Worm (Caenorhabditis elegans) whole organism, L1 larva: ENCODE measurements around the gene R10H1.1.

Experiments
- C16A3.4 ChIP-seq: fragments of 150-350 bp; optimal IDR thresholded peaks from 2 replicates; lab custom pipeline; 2014; ENCODE audit warnings: missing biosample characterization, missing genetic modification characterization
- F16B12.6 ChIP-seq: fragments of 150-350 bp; optimal IDR thresholded peaks from 2 replicates; lab custom pipeline; 2014; ENCODE audit warnings: missing biosample characterization, missing genetic modification characterization
- alr-1 ChIP-seq: fragments of 200-800 bp; sonication (Bioruptor generic); optimal IDR thresholded peaks from 2 replicates; lab custom pipeline; 2018; ENCODE audit warnings: borderline replicate concordance, mild to moderate bottlenecking, missing genetic modification characterization, missing compliant biosample characterization
- aly-2 ChIP-seq: fragments of 150-350 bp; optimal IDR thresholded peaks from 2 replicates; lab custom pipeline; 2014; ENCODE audit warnings: missing biosample characterization, missing genetic modification characterization
- blmp-1 ChIP-seq: fragments of 150-350 bp; optimal IDR thresholded peaks from 2 replicates; lab custom pipeline; 2014; ENCODE audit warnings: missing biosample characterization, missing genetic modification characterization
- ceh-82 ChIP-seq, 3 experiments: fragments of 150-350 bp in 1 of 3; sonication (generic microtip) in 2 of 3; optimal IDR thresholded peaks; 2 replicates each; lab custom pipeline; 2014 to 2017; ENCODE audit warnings: missing biosample characterization in 3 of 3, missing genetic modification characterization in 3 of 3
- ceh-88 ChIP-seq: fragments of 200-800 bp; sonication (Bioruptor generic); IDR thresholded peaks from 2 replicates; pipeline ENCODE4 v1.3.6; 2022; ENCODE audit warnings: missing genetic modification characterization, missing compliant biosample characterization
- ceh-90 ChIP-seq: sonication (generic microtip); optimal IDR thresholded peaks from 2 replicates; lab custom pipeline; 2016; ENCODE audit warnings: missing genetic modification characterization, missing compliant biosample characterization
- ces-1 ChIP-seq: fragments of 150-350 bp; optimal IDR thresholded peaks from 2 replicates; lab custom pipeline; 2014; ENCODE audit warnings: missing biosample characterization, missing genetic modification reagents, missing genetic modification characterization
- dpl-1 ChIP-seq, 3 experiments: fragments of 150-350 bp in 2 of 3; sonication (generic microtip) in 1 of 3; optimal IDR thresholded peaks; 2 replicates each; lab custom pipeline; 2014 to 2017; ENCODE audit warnings: missing biosample characterization in 3 of 3, missing genetic modification characterization in 3 of 3, missing genetic modification reagents in 3 of 3
- efl-1 ChIP-seq, 4 experiments: fragments of 150-350 bp; optimal IDR thresholded peaks in 3 of 4; peaks in 1 of 4; 1 replicate in 1 of 4; 2 replicates in 3 of 4; lab custom pipeline; 2014; ENCODE audit warnings: missing biosample characterization in 2 of 4, missing genetic modification characterization in 2 of 4, missing genetic modification reagents in 2 of 4
- egl-13 ChIP-seq: sonication (generic microtip); optimal IDR thresholded peaks from 2 replicates; lab custom pipeline; 2016; ENCODE audit warnings: missing genotype, missing genetic modification reagents, missing genetic modification characterization, missing compliant biosample characterization
- elt-3 ChIP-seq, 6 experiments: fragments of 150-350 bp in 1 of 6; sonication (generic microtip); optimal IDR thresholded peaks; 2 replicates each; lab custom pipeline; 2017 to 2018; ENCODE audit warnings: missing biosample characterization in 6 of 6, missing genetic modification characterization in 6 of 6, inconsistent platforms in 1 of 6
- ets-5 ChIP-seq: fragments of 200-800 bp; sonication (Bioruptor generic); IDR thresholded peaks from 2 replicates; pipeline ENCODE4 v1.3.6; 2022; ENCODE audit warnings: missing genetic modification characterization, missing compliant biosample characterization
- fkh-10 ChIP-seq: sonication (generic microtip); optimal IDR thresholded peaks from 2 replicates; lab custom pipeline; 2017; ENCODE audit warnings: missing biosample characterization, missing genetic modification reagents, missing genetic modification characterization
- grh-1 ChIP-seq: fragments of 200-800 bp; sonication (Bioruptor generic); IDR thresholded peaks from 2 replicates; pipeline ENCODE4 v1.3.6; 2022; ENCODE audit warnings: missing genetic modification reagents, missing genetic modification characterization, missing compliant biosample characterization
- hpl-2 ChIP-seq: fragments of 150-350 bp; optimal IDR thresholded peaks from 2 replicates; lab custom pipeline; 2014; ENCODE audit warnings: missing biosample characterization, missing genetic modification reagents, missing genetic modification characterization
- jun-1 ChIP-seq: fragments of 150-350 bp; optimal IDR thresholded peaks from 2 replicates; lab custom pipeline; 2014; ENCODE audit warnings: missing biosample characterization, missing genetic modification reagents, missing genetic modification characterization
- lin-14 ChIP-seq: fragments of 200-800 bp; sonication (Bioruptor generic); optimal IDR thresholded peaks from 2 replicates; lab custom pipeline; 2018; ENCODE audit warnings: mild to moderate bottlenecking, missing genetic modification characterization, moderate library complexity, missing compliant biosample characterization
- lin-15B ChIP-seq: fragments of 150-350 bp; sonication (generic microtip); optimal IDR thresholded peaks from 3 replicates; lab custom pipeline; 2014; ENCODE audit warnings: missing biosample characterization, missing genetic modification characterization
- lin-35 ChIP-seq, 2 experiments: fragments of 150-350 bp; optimal IDR thresholded peaks; 2 replicates each; lab custom pipeline; 2014; ENCODE audit warnings: missing biosample characterization in 2 of 2, missing genetic modification characterization in 2 of 2, missing genetic modification reagents in 2 of 2
- lsy-2 ChIP-seq, 2 experiments: fragments of 150-350 bp; optimal IDR thresholded peaks; 2 replicates each; lab custom pipeline; 2014; ENCODE audit warnings: missing biosample characterization in 2 of 2, missing genetic modification characterization in 2 of 2
- mab-9 ChIP-seq: fragments of 200-800 bp; sonication (Bioruptor generic); IDR thresholded peaks from 2 replicates; pipeline ENCODE4 v1.3.6; 2022; ENCODE audit warnings: missing genetic modification reagents, missing genetic modification characterization, missing compliant biosample characterization
- mep-1 ChIP-seq: fragments of 150-350 bp; optimal IDR thresholded peaks from 2 replicates; lab custom pipeline; 2014; ENCODE audit warnings: missing biosample characterization, missing genetic modification characterization
- nhr-19 ChIP-seq: fragments of 200-800 bp; sonication (Bioruptor generic); conservative IDR thresholded peaks from 2 replicates; pipeline ENCODE4 v1.3.6; 2022; ENCODE audit warnings: missing genetic modification characterization, missing compliant biosample characterization
- nhr-20 ChIP-seq: sonication (generic microtip); optimal IDR thresholded peaks from 2 replicates; lab custom pipeline; 2016; ENCODE audit warnings: mild to moderate bottlenecking, missing genetic modification characterization, missing compliant biosample characterization
- nhr-47 ChIP-seq: sonication (generic microtip); optimal IDR thresholded peaks from 2 replicates; lab custom pipeline; 2016; ENCODE audit warnings: mild to moderate bottlenecking, missing genetic modification characterization, moderate library complexity, missing compliant biosample characterization
- nhr-71 ChIP-seq: sonication (generic microtip); optimal IDR thresholded peaks from 2 replicates; lab custom pipeline; 2016; ENCODE audit warnings: mild to moderate bottlenecking, missing genetic modification characterization, moderate library complexity, missing compliant biosample characterization
- nhr-85 ChIP-seq: sonication (generic microtip); peaks from one replicate; lab custom pipeline; 2016; ENCODE audit warnings: missing genetic modification characterization, inconsistent platforms, missing compliant biosample characterization
- nhr-90 ChIP-seq: sonication (generic microtip); optimal IDR thresholded peaks from 2 replicates; lab custom pipeline; 2016; ENCODE audit warnings: mild to moderate bottlenecking, missing genetic modification characterization, missing compliant biosample characterization; ENCODE audit not compliant: poor library complexity
- rnt-1 ChIP-seq: sonication (generic microtip); optimal IDR thresholded peaks from 2 replicates; lab custom pipeline; 2016; ENCODE audit warnings: mild to moderate bottlenecking, missing genetic modification characterization, moderate library complexity, missing compliant biosample characterization
- skn-1 ChIP-seq: fragments of 150-350 bp; optimal IDR thresholded peaks from 2 replicates; lab custom pipeline; 2014; ENCODE audit warnings: missing biosample characterization, missing genetic modification characterization
- snpc-4 ChIP-seq: fragments of 150-350 bp; optimal IDR thresholded peaks from 2 replicates; lab custom pipeline; 2014; ENCODE audit warnings: missing biosample characterization, missing genetic modification characterization
- snu-23 ChIP-seq: sonication (generic microtip); optimal IDR thresholded peaks from 2 replicates; lab custom pipeline; 2016; ENCODE audit warnings: missing genetic modification characterization, missing compliant biosample characterization
- sptf-1 ChIP-seq: fragments of 150-350 bp; optimal IDR thresholded peaks from 2 replicates; lab custom pipeline; 2014; ENCODE audit warnings: missing biosample characterization, missing genetic modification characterization
- sup-37 ChIP-seq: fragments of 200-800 bp; sonication (Bioruptor generic); optimal IDR thresholded peaks from 2 replicates; lab custom pipeline; 2018; ENCODE audit warnings: mild to moderate bottlenecking, missing genetic modification characterization, missing compliant biosample characterization
- swsn-7 ChIP-seq: sonication (generic microtip); optimal IDR thresholded peaks from 2 replicates; lab custom pipeline; 2016; ENCODE audit warnings: missing genetic modification characterization, missing compliant biosample characterization
- tbx-2 ChIP-seq: sonication (generic microtip); optimal IDR thresholded peaks from 2 replicates; lab custom pipeline; 2016; ENCODE audit warnings: missing genetic modification characterization, missing compliant biosample characterization
- unc-130 ChIP-seq: fragments of 150-350 bp; optimal IDR thresholded peaks from 2 replicates; lab custom pipeline; 2017; ENCODE audit warnings: missing biosample characterization, missing genetic modification characterization, inconsistent platforms
- vab-15 ChIP-seq: sonication (generic microtip); optimal IDR thresholded peaks from 2 replicates; lab custom pipeline; 2017; ENCODE audit warnings: missing genotype, mild to moderate bottlenecking, missing genetic modification characterization, missing compliant biosample characterization
- xbp-1 ChIP-seq: sonication (generic microtip); optimal IDR thresholded peaks from 2 replicates; lab custom pipeline; 2016; ENCODE audit warnings: missing genetic modification characterization, missing compliant biosample characterization
- zag-1 ChIP-seq: fragments of 150-350 bp; optimal IDR thresholded peaks from 2 replicates; lab custom pipeline; 2014; ENCODE audit warnings: missing biosample characterization, missing genetic modification characterization
- ztf-11 ChIP-seq, 2 experiments: sonication (generic microtip); optimal IDR thresholded peaks; 2 replicates each; lab custom pipeline; 2016 to 2017; ENCODE audit warnings: missing genetic modification characterization in 2 of 2, missing biosample characterization in 1 of 2, missing compliant biosample characterization in 1 of 2

The R10H1.1 gene

DNA sequence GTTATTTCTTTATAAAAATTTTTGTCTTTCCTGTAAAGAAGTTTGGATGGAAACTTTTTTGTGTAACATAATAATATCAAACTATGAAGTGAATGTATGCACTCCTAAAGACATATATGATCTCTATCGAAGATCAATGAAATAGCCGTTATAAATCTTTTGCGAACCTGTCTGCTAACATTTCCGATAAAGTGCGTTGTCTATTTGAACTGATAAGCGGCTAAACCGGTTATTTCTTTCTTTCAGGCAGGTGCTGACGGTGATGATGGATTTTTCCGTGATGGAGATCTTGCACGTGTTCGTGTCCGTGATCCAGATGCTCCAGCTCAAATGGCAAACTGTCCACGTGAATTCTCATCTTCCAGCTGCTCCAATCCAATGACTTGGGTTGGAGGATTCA is 37.2 kb downstream of the R10H1.1 start:
- TF ChIP-seq elt-3 (tag; optimal IDR thresholded peaks at IDR 0.05; lab: Kevin White, UChicago) (peak in 3 of 6 experiments; percentile 3 to 26 (median 9)), grh-1 (peak; percentile 62; the same call in 1 of the 2 replicates), nhr-19 (no peak), blmp-1 (peak; percentile 64), ceh-90 (tag; lab: Kevin White, UChicago) (no peak), efl-1 (optimal IDR thresholded peaks at IDR 0.05; lab: Kevin White, UChicago) (no peak), efl-1 (GFP tag; optimal IDR thresholded peaks at IDR 0.05 in 1 of 2; lab: Kevin White, UChicago) (peak in 1 of 2 experiments; percentile 72), F16B12.6 (tag; lab: Kevin White, UChicago) (no peak), nhr-85 (peak; percentile 69)

DNA sequence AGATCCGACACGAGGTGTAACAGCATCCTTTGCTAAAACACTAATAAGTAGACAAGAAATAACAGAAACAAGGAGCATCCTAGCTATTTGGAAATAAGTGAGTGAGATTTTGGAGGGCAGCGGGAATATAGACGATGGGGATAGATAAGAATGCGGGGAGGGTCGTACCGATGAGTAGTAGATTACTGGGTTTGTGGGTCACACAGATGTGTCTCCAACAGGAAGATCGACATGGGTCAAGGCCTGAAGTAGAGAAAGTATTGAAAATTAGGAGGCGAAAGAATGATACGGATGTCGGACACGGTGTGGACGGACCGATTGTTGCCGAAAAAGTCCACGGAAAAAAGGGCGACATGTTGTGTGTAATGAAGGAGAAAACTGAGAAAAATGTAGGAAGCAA is 40.1 kb downstream of the R10H1.1 start, which contains the start of gene wrt-10:
wrt-10 (minus strand) TSS at position 195 of the 400 bp plus-strand sequence.
- TF ChIP-seq nhr-85 (peak; percentile 57), lin-14 (GFP tag; lab: Kevin White, UChicago) (no peak), blmp-1 (peak; percentile 91), F16B12.6 (tag; lab: Kevin White, UChicago) (no peak), swsn-7 (tag; lab: Kevin White, UChicago) (no peak), aly-2 (no peak), alr-1 (no peak)

DNA sequence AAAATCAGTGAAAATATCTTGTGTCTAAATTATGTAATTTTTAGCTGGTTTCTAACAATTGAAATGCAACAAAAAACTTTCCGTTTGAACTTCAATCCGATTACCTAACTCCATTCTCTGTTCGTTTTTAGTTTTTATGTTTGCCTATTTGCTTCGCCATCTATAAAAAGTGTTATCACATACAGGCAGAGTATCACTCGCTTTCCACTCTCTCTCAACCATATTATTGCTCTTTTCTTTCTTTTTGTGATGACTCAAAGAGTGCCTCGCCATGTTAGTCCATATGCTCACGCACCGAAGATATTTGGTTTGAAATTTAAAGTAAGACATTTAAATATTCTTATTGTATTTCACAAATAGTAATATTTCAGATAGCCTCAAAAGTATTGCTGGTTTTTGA is 40.7 kb downstream of the R10H1.1 start, which contains the start of gene ZK1290.13:
ZK1290.13 (plus strand) TSS at position 73 of the 400 bp plus-strand sequence.
- TF ChIP-seq hpl-2 (GFP tag; lab: Kevin White, UChicago) = no peak
- no peak for TF ChIP-seq efl-1 (optimal IDR thresholded peaks at IDR 0.05; lab: Kevin White, UChicago)
- no peak for TF ChIP-seq efl-1 (GFP tag; optimal IDR thresholded peaks at IDR 0.05 in 1 of 2; lab: Kevin White, UChicago)
- no peak for TF ChIP-seq sup-37 (GFP tag; lab: Kevin White, UChicago)
- TF ChIP-seq jun-1 (tag; lab: Kevin White, UChicago) = no peak
- TF ChIP-seq ces-1 = no peak
- TF ChIP-seq fkh-10 (GFP tag; lab: Kevin White, UChicago) = no peak
- no peak for TF ChIP-seq nhr-71 (tag; lab: Kevin White, UChicago)
- no peak for TF ChIP-seq vab-15 (tag; lab: Kevin White, UChicago)
- no peak for TF ChIP-seq zag-1 (tag; lab: Kevin White, UChicago)
- no peak for TF ChIP-seq xbp-1 (tag; lab: Kevin White, UChicago)

DNA sequence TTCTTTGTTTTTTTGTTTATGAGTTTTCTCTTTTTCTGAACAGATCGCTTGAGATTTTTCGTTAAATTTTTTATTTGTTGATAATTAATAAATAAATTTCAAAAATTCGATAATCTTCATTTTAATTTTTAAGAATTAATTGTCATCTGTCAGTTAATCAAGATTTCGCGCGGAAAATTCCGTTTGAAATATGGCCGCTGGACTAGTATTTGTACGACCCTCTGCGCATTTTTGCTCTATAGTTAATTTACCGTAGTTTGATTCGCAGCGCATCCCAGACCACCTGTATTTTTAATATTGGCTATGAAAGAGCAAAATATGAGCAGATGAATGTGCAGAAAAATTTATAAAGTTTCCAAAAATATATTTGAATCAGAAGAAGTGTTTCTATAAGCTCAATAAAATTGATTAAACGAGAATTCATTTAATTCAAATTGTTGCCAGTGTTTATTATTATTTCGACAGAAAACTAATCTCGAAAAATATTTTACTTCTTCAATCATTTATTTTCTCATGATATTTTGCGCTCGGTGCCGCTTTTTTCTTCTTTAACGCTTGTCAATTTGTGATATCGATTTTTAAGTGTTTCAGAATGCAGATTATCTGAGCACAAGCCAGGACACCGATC is 43.5 kb downstream of the R10H1.1 start, which contains the start of gene nfi-1:
nfi-1 (plus strand) TSS at position 578 of the 628 bp plus-strand sequence.
- peak; percentile 53 for TF ChIP-seq xbp-1 (tag; lab: Kevin White, UChicago)
- peak; percentile 56 for TF ChIP-seq mep-1 (tag; lab: Kevin White, UChicago)
- TF ChIP-seq nhr-85 = peak; percentile 13
- TF ChIP-seq mab-9 = no peak
- no peak for TF ChIP-seq sptf-1 (tag; lab: Kevin White, UChicago)
- TF ChIP-seq unc-130 (tag; lab: Kevin White, UChicago) = peak; percentile 55
- TF ChIP-seq lin-15B = peak; percentile 67
- peak in 1 of 2 experiments; percentile 28 for TF ChIP-seq ztf-11 (tag; optimal IDR thresholded peaks at IDR 0.05; lab: Kevin White, UChicago)
- peak; percentile 74 to 88 for TF ChIP-seq lin-35 (GFP tag; optimal IDR thresholded peaks at IDR 0.05; lab: Kevin White, UChicago)
- TF ChIP-seq swsn-7 (tag; lab: Kevin White, UChicago) = peak; percentile 17
- peak; percentile 38 for TF ChIP-seq nhr-47 (tag; lab: Kevin White, UChicago)
- no peak for TF ChIP-seq ceh-82 (tag; optimal IDR thresholded peaks at IDR 0.05; lab: Kevin White, UChicago)
- peak; percentile 65 for TF ChIP-seq blmp-1
- peak; percentile 44 to 80 for TF ChIP-seq efl-1 (optimal IDR thresholded peaks at IDR 0.05; lab: Kevin White, UChicago)
- TF ChIP-seq efl-1 (GFP tag; optimal IDR thresholded peaks at IDR 0.05 in 1 of 2; lab: Kevin White, UChicago) = peak; percentile 82 to 97
- TF ChIP-seq dpl-1 (GFP tag; optimal IDR thresholded peaks at IDR 0.05; lab: Kevin White, UChicago) = peak; percentile 65 to 87 (median 76)
- TF ChIP-seq elt-3 (tag; optimal IDR thresholded peaks at IDR 0.05; lab: Kevin White, UChicago) = peak in 1 of 6 experiments; percentile 50
- peak; percentile 18 for TF ChIP-seq vab-15 (tag; lab: Kevin White, UChicago)
- peak; percentile 53 for TF ChIP-seq tbx-2
- TF ChIP-seq snu-23 = peak; percentile 60
- TF ChIP-seq nhr-20 = peak; percentile 58
- TF ChIP-seq nhr-90 = peak; percentile 11
- no peak for TF ChIP-seq ets-5
- TF ChIP-seq nhr-71 (tag; lab: Kevin White, UChicago) = peak; percentile 62
- TF ChIP-seq C16A3.4 (tag; lab: Kevin White, UChicago) = peak; percentile 72
- TF ChIP-seq rnt-1 (tag; lab: Kevin White, UChicago) = peak; percentile 72
- no peak for TF ChIP-seq egl-13 (tag; lab: Kevin White, UChicago)
- peak; percentile 37 for TF ChIP-seq skn-1 (tag; lab: Kevin White, UChicago)
- peak; percentile 8 for TF ChIP-seq snpc-4 (tag; lab: Kevin White, UChicago)
- TF ChIP-seq lin-14 (GFP tag; lab: Kevin White, UChicago) = peak; percentile 60
- peak; percentile 75 to 97 for TF ChIP-seq lsy-2 (tag; optimal IDR thresholded peaks at IDR 0.05; lab: Kevin White, UChicago)
- no peak for TF ChIP-seq ceh-88 (GFP tag; lab: Robert Waterston, UW)
